Fruit fly (Drosophila melanogaster): ENCODE results near the gene RpL32.

The RpL32 gene

DNA sequence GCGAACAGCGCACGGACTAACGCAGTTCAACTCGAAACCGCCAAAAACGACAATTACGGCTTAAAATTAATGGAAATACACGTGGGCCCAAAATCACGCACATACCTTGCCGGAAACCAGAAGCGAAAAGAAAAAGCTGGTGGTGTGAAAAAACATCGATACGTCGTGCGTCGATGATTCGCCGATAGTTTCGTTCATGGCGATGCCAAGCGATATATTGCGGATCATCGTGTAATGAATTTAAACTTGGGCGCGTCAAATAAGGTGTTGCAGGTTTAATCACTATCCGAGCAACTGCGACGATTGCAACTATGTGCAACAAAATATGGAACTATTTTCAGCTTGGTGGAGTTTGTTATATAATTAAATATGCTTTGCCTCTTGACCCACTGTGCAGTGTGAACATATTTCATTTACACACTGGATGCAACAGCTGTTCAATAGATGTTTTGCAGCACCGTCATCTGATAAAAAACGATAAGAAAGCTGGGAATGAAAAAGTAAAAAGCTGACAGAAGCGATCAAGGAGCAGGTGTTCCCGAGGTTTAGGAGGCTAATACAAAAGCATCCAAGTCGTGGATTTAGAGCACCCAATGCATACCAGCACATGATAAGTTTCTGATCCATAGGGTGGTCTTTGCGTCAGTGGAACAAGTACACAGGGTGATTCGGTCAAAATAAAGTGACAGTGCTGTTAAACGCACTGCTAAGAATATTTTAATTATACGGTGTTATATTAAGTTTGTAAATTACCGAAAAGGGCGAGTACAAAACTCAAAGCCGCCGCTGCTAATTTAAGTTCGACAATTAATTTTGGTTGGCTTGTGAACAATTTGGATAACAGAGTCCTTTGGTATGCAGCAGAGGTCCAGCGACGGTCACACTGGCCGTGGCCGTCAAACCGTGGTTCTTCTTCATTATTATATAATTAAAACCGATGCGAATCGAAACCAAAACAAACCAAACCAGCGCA is at the start of gene RpL32, which contains the start of gene CG7943:
TSS of gene RpL32 (minus strand) at position 133 of the 973 bp plus-strand sequence.
TSS of gene CG7943 (plus strand) at position 442 of the 973 bp plus-strand sequence.
- TF ChIP-seq noc (tag; optimal IDR thresholded peaks at IDR 0.05): peak; percentile 90

DNA sequence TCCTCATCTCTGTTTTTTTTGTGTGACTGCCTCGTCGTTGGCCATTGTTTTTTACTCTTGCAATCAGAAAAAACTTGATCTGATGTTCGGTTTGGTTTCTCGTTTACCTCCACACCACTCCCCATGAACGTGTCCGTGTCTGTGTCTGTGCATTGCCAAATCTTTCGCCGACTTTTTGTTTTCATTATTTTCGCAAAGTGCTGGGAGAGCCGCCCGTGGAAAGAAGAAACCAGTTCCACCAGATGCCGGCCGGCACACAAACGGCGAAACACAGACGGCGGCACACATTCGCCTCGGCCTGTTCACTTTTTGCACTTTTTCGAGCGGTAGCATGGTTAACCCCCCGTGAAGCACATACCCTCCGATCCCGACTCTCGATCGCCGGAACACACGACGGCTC is 49.4 kb upstream of the RpL32 start:
- no peak for TF ChIP-seq noc (tag; optimal IDR thresholded peaks at IDR 0.05)

DNA sequence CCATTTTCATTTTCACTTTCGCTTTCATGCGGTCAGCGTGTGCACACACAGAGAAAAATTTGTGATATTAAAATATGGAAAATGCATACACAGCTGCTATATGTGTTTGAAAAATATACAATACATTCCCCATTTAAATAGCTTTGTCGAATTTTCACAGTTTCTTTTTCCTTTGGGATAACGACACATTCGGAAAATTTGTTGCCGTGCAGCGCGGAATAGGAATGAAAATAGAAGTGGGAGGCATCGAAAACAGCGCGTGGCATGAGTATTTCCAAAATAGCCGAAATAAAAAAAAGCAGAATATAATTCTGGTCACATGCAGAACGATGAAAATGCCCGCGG is 46.7 kb upstream of the RpL32 start:
- peak; percentile 65 for TF ChIP-seq noc (tag; optimal IDR thresholded peaks at IDR 0.05)

DNA sequence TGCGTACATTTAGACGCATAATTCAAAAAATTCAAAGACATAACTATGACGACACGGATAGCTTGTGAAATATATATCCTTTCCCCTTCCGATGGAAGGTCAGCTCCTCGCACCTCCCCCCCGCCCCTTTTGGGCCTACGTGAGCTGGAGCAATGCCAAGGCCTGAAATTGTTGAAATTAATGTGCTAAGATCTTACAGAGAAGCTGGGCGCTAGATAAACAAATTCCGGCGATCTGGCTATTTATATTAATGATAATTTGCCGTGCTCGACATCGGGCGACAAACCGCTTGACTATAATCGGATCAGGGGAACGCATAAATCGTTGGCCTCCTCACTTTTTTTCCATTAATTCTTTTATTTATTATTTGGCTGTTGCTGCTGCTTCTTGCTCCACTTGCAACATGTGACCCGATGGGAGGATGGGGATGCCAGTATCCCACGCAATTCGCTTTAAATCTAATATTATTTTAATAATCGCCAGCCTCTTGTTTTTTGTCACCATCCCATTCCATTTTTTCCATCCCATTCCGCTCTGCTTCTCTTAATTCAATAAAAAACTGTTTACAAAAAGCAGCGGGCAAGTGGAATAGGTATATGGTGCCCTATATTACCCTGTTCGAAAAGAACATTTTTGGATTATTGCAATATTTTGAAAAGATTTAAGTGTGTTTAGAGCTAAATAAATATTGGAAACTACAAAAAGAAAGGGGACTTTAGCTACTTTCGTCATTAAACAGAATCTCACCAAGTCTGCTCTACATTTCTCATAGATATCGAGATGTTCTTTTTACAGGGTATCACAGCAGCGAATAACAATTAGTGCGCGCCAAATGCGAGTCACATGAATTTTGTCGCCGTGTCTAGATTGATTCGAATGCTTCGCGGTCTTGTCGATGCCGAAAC is 46.1 kb upstream of the RpL32 start:
- no peak for TF ChIP-seq noc (tag; optimal IDR thresholded peaks at IDR 0.05)

DNA sequence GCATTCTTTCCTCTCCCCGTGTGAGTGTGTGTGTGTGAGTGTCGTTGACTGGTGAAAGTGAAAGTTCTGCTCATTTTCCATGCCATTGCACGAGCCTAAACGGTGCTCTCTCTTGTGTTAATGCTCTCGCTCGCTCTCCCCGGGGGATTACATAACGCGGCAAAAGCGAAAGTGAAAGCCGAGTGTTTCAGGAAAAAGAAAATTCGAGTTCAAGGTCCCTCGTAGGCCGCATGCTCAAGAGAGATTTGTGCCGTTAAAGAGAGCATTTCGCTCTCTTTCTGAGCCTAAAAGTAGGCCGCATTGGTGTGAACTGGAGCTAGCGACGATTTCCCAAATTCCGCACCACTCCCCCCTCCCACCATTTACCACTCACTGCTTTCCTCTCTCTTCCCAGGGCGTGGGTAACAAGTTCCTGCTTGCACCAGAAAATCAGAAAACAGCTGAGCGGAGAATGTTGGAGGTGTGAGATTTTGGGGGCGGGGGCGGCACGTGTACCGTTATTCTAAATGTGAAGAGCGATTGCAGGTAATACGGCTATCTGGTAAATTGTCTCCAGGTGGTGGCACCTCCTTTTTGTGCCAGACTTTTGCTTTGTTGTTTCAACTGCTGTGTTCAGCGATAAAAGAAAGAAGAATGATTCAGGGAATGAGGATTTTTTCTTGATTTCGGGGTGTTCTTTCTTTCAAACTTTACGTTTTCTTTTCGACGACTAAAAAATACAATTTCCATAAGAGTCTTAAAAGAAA is 44.5 kb upstream of the RpL32 start:
- no peak for TF ChIP-seq noc (tag; optimal IDR thresholded peaks at IDR 0.05)

DNA sequence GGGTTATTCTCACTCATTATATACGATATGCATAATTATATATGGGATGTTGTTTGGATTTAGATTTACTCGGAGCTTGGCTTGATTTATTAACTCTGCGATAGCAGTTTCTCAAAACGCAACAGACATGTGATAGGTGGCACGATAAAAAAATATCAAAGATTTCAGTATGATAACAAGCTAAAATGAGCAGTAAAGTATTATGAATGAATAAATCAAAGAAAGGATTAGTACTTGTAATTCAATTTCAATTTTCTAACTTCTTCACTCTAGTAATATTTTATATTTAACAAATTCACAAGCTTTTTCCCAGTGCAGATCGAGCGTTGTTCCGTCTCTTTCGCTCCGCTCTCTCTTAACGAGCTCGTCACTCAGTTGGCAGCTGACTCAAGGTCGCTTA is 38.2 kb upstream of the RpL32 start:
- peak; percentile 20 for TF ChIP-seq noc (tag; optimal IDR thresholded peaks at IDR 0.05)

DNA sequence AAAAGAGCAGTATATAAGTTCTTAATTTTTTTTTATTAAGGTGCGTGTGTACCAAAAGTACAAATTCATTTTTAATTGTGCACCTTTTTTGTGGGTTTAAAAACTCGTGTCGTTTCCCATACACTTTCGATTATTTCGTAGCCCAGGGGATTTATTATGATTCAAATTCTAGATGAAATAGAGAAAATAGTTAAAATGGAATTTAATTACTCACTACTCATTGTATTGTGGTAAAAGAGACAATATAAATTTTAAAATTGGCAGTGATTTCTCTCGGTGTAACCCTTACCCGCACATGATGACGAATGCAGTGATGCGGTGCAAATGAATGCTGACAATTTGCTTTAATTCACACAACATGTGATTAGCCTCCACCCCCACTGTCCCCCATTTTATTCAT is 37.3 kb upstream of the RpL32 start:
- TF ChIP-seq noc (tag; optimal IDR thresholded peaks at IDR 0.05): no peak

DNA sequence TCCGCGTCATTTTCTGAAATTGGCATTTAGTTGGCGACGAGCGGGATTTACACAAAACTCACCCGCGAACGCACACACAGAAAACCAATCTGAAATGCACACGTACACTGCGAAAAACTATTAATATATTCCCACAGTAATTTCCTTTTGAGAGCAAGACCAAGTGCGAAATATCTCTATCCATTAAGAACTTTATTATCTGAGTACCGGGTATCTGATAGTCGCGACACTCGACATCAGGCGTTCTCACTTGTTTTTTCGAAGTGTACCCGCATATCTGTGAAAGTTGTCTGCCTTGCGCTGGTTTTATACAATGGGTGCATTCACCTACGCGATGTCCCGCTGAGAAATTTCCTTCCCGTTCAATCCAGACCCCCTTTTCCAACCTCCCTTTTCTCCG is 30.1 kb upstream of the RpL32 start:
- TF ChIP-seq noc (tag; optimal IDR thresholded peaks at IDR 0.05): no peak

DNA sequence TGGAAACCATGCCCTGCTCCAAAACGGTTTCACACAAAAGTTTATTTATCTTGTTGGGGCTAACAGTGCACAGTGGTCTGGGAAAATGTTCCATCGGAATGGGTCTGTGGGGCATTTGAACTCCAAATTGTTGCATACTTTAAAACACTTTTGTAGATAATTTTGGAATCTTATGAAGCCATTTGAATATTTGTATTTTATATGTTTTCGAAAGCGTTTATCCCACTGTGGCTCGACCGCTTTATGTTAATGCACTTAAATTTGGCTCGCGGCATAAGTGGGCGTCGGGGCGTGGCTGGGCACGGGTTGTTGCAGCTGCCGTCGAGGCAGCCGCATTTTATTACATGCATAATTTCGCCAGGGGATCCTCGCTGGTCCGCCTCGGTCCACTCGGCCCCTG is 25.9 kb upstream of the RpL32 start:
- no peak for TF ChIP-seq noc (tag; optimal IDR thresholded peaks at IDR 0.05)

DNA sequence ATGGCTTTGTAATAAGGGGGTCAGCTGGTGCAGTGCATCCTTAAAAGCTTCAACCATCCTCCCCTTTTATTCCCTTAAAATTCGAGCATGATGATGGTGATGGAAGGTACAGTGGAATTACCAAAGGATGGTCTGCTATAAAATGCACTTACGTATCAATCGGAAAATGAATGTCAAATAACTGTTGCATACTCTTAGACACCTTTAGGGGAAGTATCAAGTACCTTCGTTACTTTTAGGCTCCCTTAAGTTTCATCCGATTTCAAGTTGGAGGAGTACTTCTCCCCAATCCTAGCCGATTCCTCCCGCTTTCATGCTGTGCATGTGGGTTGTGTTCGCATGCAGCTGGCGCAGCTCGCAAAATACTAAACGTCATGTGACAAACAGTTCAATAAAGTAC is 24.2 kb upstream of the RpL32 start:
- TF ChIP-seq noc (tag; optimal IDR thresholded peaks at IDR 0.05): no peak

DNA sequence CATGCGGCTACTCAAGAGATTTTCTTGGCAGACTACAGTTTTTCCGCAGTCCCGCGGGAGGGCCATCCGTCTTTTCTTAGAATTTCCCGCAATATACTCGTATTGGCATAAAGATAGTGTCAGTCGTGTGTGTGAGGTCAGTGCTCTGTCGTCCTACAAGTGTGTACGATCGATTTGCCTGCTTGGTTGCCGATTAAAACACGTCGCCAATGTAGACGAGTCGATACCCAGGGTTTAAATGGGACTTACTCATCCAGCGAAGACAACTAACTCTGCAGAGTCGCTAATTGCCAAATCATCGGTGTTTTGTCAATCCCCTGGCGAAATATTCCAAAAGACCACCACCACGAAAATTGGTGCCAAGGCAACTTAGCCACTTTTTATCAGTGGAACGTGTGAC is 20.0 kb upstream of the RpL32 start:
- no peak for TF ChIP-seq noc (tag; optimal IDR thresholded peaks at IDR 0.05)

DNA sequence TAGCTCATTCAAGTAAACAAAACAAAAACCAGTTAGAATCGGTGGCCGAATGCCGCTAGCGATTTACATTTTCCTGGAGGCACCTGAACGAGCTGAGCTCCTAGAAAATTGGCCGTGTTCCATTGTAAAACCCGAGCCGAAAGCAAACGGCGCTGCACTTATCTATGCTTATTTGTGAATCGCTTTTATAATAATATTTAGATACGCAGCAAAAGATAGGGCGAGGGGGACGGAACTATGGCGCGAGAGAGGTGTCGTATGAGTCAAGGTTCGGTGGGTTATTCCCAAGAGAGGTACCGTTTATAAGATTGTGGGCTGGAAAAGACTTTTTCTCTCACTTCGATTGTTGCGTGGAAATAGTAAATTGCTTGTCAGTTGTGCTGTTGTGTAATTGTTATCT is 17.7 kb upstream of the RpL32 start:
- TF ChIP-seq noc (tag; optimal IDR thresholded peaks at IDR 0.05): no peak

DNA sequence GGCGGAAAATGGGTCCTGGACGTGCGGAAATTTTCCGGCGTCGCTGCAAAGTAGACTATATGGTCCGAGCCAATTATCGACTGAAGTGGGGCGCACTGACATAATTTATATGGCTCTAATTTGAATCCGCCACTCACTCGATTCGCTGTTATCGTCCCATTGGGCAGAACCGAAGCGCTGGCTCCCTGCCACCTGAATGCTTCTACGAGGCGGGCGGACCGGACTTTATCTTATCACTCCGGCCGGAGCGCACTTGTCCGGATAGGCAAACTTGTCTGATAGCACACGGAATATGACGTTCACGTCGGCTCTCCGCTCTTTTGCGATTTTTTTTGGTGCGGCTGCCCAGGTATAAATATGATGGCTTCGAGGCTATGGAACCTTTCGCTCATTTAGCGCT is 16.6 kb upstream of the RpL32 start:
- TF ChIP-seq noc (tag; optimal IDR thresholded peaks at IDR 0.05): peak; percentile 65

DNA sequence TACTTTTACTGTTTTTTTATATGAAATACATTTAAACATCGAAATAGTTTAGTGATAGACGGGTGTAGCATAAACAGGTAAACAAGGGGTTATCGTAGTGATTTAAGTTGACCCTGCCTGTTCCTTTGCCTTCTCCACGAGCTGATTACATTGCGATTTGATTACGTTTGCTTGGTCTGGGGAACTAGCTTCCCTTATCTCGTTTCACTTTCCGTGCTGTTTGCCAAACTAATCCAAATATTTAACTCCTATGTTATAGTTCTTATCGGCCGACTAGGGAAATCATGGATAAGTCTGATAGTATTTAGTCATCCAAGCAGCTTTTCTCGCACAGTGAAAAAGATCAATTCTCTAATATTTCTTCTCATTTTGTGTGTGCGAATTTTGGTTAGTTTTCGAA is 16.0 kb upstream of the RpL32 start:
- TF ChIP-seq noc (tag; optimal IDR thresholded peaks at IDR 0.05): no peak

DNA sequence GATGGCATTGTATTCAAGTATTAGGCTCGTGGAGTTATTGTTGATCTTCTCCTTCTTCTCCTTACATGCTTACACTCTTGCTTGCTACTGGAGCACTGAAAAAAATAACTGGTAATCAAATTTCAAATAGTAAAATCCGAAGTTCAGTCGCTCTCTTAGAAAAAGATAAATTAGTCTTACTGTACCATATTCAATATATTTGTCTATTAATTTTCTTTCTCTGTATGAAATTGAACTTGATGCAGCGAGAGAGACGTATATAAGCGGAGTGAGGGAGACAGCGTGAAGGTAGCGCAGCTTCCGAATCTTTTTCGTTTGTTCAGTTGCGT is 15.2 kb upstream of the RpL32 start:
- peak; percentile 56 for TF ChIP-seq noc (tag; optimal IDR thresholded peaks at IDR 0.05)
